Worm (Caenorhabditis elegans) whole organism, early embryonic: ENCODE data around the gene ZK185.4.

Experiments used
- B0310.2 ChIP-seq: sonication (generic microtip); optimal IDR thresholded peaks from 2 replicates; lab custom pipeline; 2016; ENCODE audit warnings: mild to moderate bottlenecking, missing genetic modification characterization, missing compliant biosample characterization
- F13C5.2 ChIP-seq: sonication (generic microtip); optimal IDR thresholded peaks from 2 replicates; lab custom pipeline; 2017; ENCODE audit warnings: mild to moderate bottlenecking, missing genetic modification characterization, inconsistent platforms, missing compliant biosample characterization
- aly-1 ChIP-seq: sonication (generic microtip); optimal IDR thresholded peaks from 2 replicates; lab custom pipeline; 2016; ENCODE audit warnings: missing genetic modification characterization, missing compliant biosample characterization
- ama-1 ChIP-seq: fragments of 150-350 bp; optimal IDR thresholded peaks from 2 replicates; lab custom pipeline; 2014
- ceh-13 ChIP-seq: fragments of 200-800 bp; sonication (Bioruptor generic); optimal IDR thresholded peaks from 2 replicates; lab custom pipeline; 2018; ENCODE audit warnings: mild to moderate bottlenecking, missing genetic modification characterization, missing compliant biosample characterization
- ceh-36 ChIP-seq: sonication (generic microtip); optimal IDR thresholded peaks from 2 replicates; lab custom pipeline; 2016; ENCODE audit warnings: missing genetic modification characterization, inconsistent platforms, missing compliant biosample characterization
- ets-7 ChIP-seq: sonication (generic microtip); optimal IDR thresholded peaks from 2 replicates; lab custom pipeline; 2016; ENCODE audit warnings: missing genotype, missing genetic modification characterization, missing compliant biosample characterization
- flt-1 ChIP-seq: fragments of 200-800 bp; sonication (Bioruptor generic); IDR thresholded peaks from 2 replicates; pipeline ENCODE4 v1.3.6; 2022; ENCODE audit warnings: missing genetic modification characterization, missing compliant biosample characterization
- hmbx-1 ChIP-seq: sonication (generic microtip); optimal IDR thresholded peaks from 2 replicates; lab custom pipeline; 2016; ENCODE audit warnings: mild to moderate bottlenecking, missing genetic modification characterization, missing compliant biosample characterization
- hmg-4 ChIP-seq: fragments of 200-800 bp; sonication (Bioruptor generic); optimal IDR thresholded peaks from 2 replicates; lab custom pipeline; 2018; ENCODE audit warnings: mild to moderate bottlenecking, missing genetic modification characterization, missing compliant biosample characterization
- hnd-1 ChIP-seq: sonication (generic microtip); optimal IDR thresholded peaks from 2 replicates; lab custom pipeline; 2016; ENCODE audit warnings: missing genetic modification characterization, missing compliant biosample characterization
- pes-1 ChIP-seq: fragments of 200-800 bp; sonication (Bioruptor generic); IDR thresholded peaks from 2 replicates; pipeline ENCODE4 v1.3.6; 2022; ENCODE audit warnings: missing genetic modification reagents, missing genetic modification characterization, missing compliant biosample characterization
- scrt-1 ChIP-seq: fragments of 200-800 bp; sonication (Bioruptor generic); IDR thresholded peaks from 2 replicates; pipeline ENCODE4 v1.3.6; 2022; ENCODE audit warnings: missing genetic modification characterization, missing compliant biosample characterization
- sea-1 ChIP-seq: fragments of 200-800 bp; sonication (Bioruptor generic); conservative IDR thresholded peaks from 2 replicates; pipeline ENCODE4 v1.3.6; 2022; ENCODE audit warnings: missing genetic modification characterization, missing compliant biosample characterization
- tbx-11 ChIP-seq: fragments of 200-800 bp; sonication (Bioruptor generic); IDR thresholded peaks from 2 replicates; pipeline ENCODE4 v1.3.6; 2022; ENCODE audit warnings: missing genetic modification characterization, missing compliant biosample characterization
- tbx-37 ChIP-seq: fragments of 200-800 bp; sonication (Bioruptor generic); conservative IDR thresholded peaks from 2 replicates; pipeline ENCODE4 v1.3.6; 2022; ENCODE audit warnings: missing genetic modification reagents, missing genetic modification characterization, missing compliant biosample characterization
- tra-4 ChIP-seq: sonication (generic microtip); optimal IDR thresholded peaks from 2 replicates; lab custom pipeline; 2017; ENCODE audit warnings: missing genetic modification characterization, missing compliant biosample characterization

The ZK185.4 gene

ce11 chrIV:4533025-4533424 lies at the start of gene ZK185.4:
TSS of gene ZK185.4 (minus strand) at chrIV:4533125.
- TF ChIP-seq ets-7 (tag; lab: Kevin White, UChicago): no peak
- no peak for TF ChIP-seq pes-1 (GFP tag; lab: Robert Waterston, UW)
- TF ChIP-seq ceh-13 (GFP tag; lab: Kevin White, UChicago): no peak
- no peak for TF ChIP-seq sea-1 (GFP tag; lab: Robert Waterston, UW)
- no peak for TF ChIP-seq hnd-1 (tag; lab: Kevin White, UChicago)
- TF ChIP-seq hmbx-1 (tag; lab: Kevin White, UChicago): no peak

DNA sequence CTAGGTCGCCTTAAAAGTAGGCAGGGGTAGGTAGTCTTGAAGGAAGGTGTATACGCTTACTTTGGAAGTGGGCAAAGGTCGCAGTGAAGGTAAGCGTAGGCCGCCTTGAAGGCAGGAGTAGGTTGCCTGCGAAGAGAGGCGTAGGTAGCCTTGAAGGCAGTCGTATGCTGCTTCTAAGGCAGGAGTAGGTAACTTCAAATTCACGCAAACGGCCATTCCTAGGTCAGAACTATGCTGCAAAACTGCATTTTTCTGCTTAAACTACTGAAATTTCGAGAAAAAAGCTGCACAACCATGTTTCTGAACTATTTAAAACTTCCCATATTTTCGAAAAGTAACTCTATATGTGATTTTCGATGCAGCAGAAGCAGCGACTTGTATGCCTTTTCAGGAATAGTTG lies 46.5 kb upstream of the ZK185.4 start:
- TF ChIP-seq hmg-4 (no peak), aly-1 (tag; lab: Kevin White, UChicago) (no peak), ceh-13 (GFP tag; lab: Kevin White, UChicago) (no peak), ets-7 (tag; lab: Kevin White, UChicago) (no peak), F13C5.2 (tag; lab: Kevin White, UChicago) (no peak), sea-1 (GFP tag; lab: Robert Waterston, UW) (no peak), scrt-1 (GFP tag; lab: Robert Waterston, UW) (no peak), tbx-37 (GFP tag; lab: Robert Waterston, UW) (no peak), tra-4 (tag; lab: Kevin White, UChicago) (no peak)

ce11 chrIV:4576847-4577246 lies 43.9 kb upstream of the ZK185.4 start:
- TF ChIP-seq flt-1 (GFP tag; lab: Robert Waterston, UW) (no peak), sea-1 (GFP tag; lab: Robert Waterston, UW) (no peak), hmbx-1 (tag; lab: Kevin White, UChicago) (no peak), pes-1 (GFP tag; lab: Robert Waterston, UW) (no peak), ceh-36 (no peak), tbx-11 (GFP tag; lab: Robert Waterston, UW) (no peak), ama-1 (lab: Kevin White, UChicago) (no peak), tra-4 (tag; lab: Kevin White, UChicago) (no peak), ets-7 (tag; lab: Kevin White, UChicago) (no peak), tbx-37 (GFP tag; lab: Robert Waterston, UW) (no peak), B0310.2 (tag; lab: Kevin White, UChicago) (no peak), hnd-1 (tag; lab: Kevin White, UChicago) (no peak), scrt-1 (GFP tag; lab: Robert Waterston, UW) (no peak), F13C5.2 (tag; lab: Kevin White, UChicago) (no peak), ceh-13 (GFP tag; lab: Kevin White, UChicago) (no peak), aly-1 (tag; lab: Kevin White, UChicago) (no peak)

DNA sequence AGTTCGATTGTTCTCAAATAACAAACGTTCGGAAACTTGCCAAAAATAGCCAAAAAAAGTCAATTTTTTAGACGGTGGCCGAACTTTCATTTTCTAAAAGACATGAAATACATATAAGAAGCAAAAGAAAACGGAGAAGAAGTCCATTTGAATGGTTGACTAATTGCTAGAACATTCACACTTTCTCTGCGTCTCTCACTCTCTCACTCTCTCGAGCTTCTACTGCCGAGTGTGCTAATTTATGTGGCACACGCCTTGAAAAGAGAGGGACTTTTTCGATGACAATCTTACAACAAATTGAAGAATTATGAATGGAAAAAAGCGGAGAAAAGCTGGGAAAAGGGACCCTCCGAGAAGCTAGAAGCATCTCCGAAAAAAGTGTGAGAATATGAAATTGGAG lies 41.1 kb upstream of the ZK185.4 start:
- TF ChIP-seq hnd-1 (tag; lab: Kevin White, UChicago): no peak
- TF ChIP-seq tbx-11 (GFP tag; lab: Robert Waterston, UW): no peak

- no peak for TF ChIP-seq tbx-37 (GFP tag; lab: Robert Waterston, UW)
- no peak for TF ChIP-seq aly-1 (tag; lab: Kevin White, UChicago)
- TF ChIP-seq ceh-36: no peak
- no peak for TF ChIP-seq B0310.2 (tag; lab: Kevin White, UChicago)
- TF ChIP-seq scrt-1 (GFP tag; lab: Robert Waterston, UW): no peak
- no peak for TF ChIP-seq flt-1 (GFP tag; lab: Robert Waterston, UW)
- no peak for TF ChIP-seq ets-7 (tag; lab: Kevin White, UChicago)
- TF ChIP-seq sea-1 (GFP tag; lab: Robert Waterston, UW): no peak
- no peak for TF ChIP-seq tbx-11 (GFP tag; lab: Robert Waterston, UW)
- TF ChIP-seq F13C5.2 (tag; lab: Kevin White, UChicago): no peak
- no peak for TF ChIP-seq tra-4 (tag; lab: Kevin White, UChicago)
- no peak for TF ChIP-seq pes-1 (GFP tag; lab: Robert Waterston, UW)
- TF ChIP-seq ceh-13 (GFP tag; lab: Kevin White, UChicago): no peak
- TF ChIP-seq ama-1 (lab: Kevin White, UChicago): no peak
- no peak for TF ChIP-seq hmg-4
These were observed 37.7 kb upstream of the ZK185.4 start for ce11 chrIV:4570599-4570998.

ce11 chrIV:4568402-4568891 lies 35.5 kb upstream of the ZK185.4 start, which contains the start of gene F28E10.1:
TSS of gene F28E10.1 (plus strand) at chrIV:4568841.
- no peak for TF ChIP-seq tra-4 (tag; lab: Kevin White, UChicago)
- no peak for TF ChIP-seq ceh-13 (GFP tag; lab: Kevin White, UChicago)
- TF ChIP-seq hmbx-1 (tag; lab: Kevin White, UChicago): no peak
- TF ChIP-seq hmg-4: no peak
- no peak for TF ChIP-seq tbx-37 (GFP tag; lab: Robert Waterston, UW)
- no peak for TF ChIP-seq aly-1 (tag; lab: Kevin White, UChicago)

DNA sequence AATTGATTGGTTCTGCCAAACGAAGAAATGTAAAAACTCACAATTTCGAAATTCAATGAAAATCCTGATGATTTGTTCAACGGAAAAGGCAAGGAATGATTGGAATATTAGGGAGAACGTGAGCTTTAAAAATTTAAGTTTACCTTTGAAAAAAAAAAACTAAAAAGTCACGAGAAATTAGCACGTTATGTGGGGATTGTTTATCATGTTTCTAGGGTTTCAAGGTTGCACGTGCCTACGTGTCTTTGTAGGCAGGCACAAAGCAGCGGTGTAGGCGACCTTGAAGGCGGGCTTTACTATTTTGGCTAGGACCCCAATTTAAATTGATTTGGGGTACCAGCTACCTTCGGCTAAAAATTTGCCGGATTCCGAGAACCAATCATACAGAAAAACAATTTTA lies 34.4 kb upstream of the ZK185.4 start, which contains the start of gene F28E10.4:
TSS of gene F28E10.4 (minus strand) at position 101 of the 400 bp plus-strand sequence.
- TF ChIP-seq hmbx-1 (tag; lab: Kevin White, UChicago) (no peak), aly-1 (tag; lab: Kevin White, UChicago) (no peak)

DNA sequence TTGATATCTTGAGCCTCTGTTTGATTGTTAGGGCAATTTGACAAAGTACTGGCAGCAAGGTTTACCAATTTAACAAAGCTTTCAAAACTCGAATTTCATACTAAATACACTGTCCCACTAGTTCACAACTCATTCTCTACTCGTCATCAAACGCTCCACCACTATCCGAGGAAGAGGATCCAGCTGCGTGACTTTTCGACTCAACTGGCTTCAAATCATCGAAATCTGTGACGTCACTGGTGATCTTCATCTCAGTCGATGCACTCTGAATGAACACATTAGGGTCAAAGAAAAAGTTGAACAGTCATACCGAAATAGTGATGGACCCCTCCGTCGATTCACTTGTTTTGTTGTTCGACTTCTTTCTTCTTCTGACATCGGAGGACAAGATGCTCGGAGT lies 33.0 kb upstream of the ZK185.4 start:
- TF ChIP-seq pes-1 (GFP tag; lab: Robert Waterston, UW): no peak
